Fruit fly (Drosophila melanogaster) whole organism, embryonic: Measurements from ENCODE around the gene CG15208.

Source experiments
- Antp ChIP-seq: fragments of 200-800 bp; sonication (Bioruptor generic); optimal IDR thresholded peaks from 3 replicates; lab custom pipeline; 2016; ENCODE audit warnings: missing biosample characterization, missing genetic modification characterization
- Atf6 ChIP-seq: fragments of 200-800 bp; sonication (Bioruptor generic); IDR thresholded peaks from 2 replicates; pipeline ENCODE4 v1.3.6; 2022; ENCODE audit warnings: missing biosample characterization, missing genetic modification characterization
- CG10366 ChIP-seq: fragments of 200-800 bp; sonication (Bioruptor generic); IDR thresholded peaks from 2 replicates; pipeline ENCODE4 v1.3.6; 2022; ENCODE audit warnings: missing biosample characterization, missing genetic modification characterization
- CG10431 ChIP-seq: fragments of 200-800 bp; sonication (Bioruptor generic); optimal IDR thresholded peaks from 3 replicates; lab custom pipeline; 2018; ENCODE audit warnings: missing biosample characterization, mild to moderate bottlenecking, missing genetic modification characterization
- CG11695 ChIP-seq: fragments of 200-800 bp; sonication (Bioruptor generic); IDR thresholded peaks from 3 replicates; pipeline ENCODE4 v1.3.6; 2022; ENCODE audit warnings: missing biosample characterization, missing genetic modification characterization
- CG12769 ChIP-seq: fragments of 200-800 bp; sonication (Bioruptor generic); optimal IDR thresholded peaks from 2 replicates; lab custom pipeline; 2019; ENCODE audit warnings: missing biosample characterization, mild to moderate bottlenecking, missing genetic modification characterization, moderate library complexity
- CG13287 ChIP-seq: fragments of 200-800 bp; sonication (Bioruptor generic); IDR thresholded peaks from 2 replicates; pipeline ENCODE4 v1.3.6; 2022; ENCODE audit warnings: missing biosample characterization, missing genetic modification characterization; ENCODE audit not compliant: partially characterized antibody
- CG13424 ChIP-seq: fragments of 200-800 bp; sonication (Bioruptor generic); optimal IDR thresholded peaks from 2 replicates; lab custom pipeline; 2019; ENCODE audit warnings: missing biosample characterization, mild to moderate bottlenecking, missing genetic modification characterization, moderate library complexity
- CG14050 ChIP-seq: fragments of 200-800 bp; sonication (Bioruptor generic); IDR thresholded peaks from 3 replicates; pipeline ENCODE4 v1.3.6; 2022; ENCODE audit warnings: missing biosample characterization, missing genetic modification characterization
- CG1603 ChIP-seq: fragments of 200-800 bp; sonication (Bioruptor generic); optimal IDR thresholded peaks from 2 replicates; lab custom pipeline; 2019; ENCODE audit warnings: missing biosample characterization, mild to moderate bottlenecking, missing genetic modification characterization, moderate library complexity
- CG18476 ChIP-seq: fragments of 200-800 bp; sonication (Bioruptor generic); optimal IDR thresholded peaks from 2 replicates; lab custom pipeline; 2016; ENCODE audit warnings: missing biosample characterization, mild to moderate bottlenecking, missing genetic modification characterization
- CG30020 ChIP-seq: fragments of 200-800 bp; optimal IDR thresholded peaks from 2 replicates; lab custom pipeline; 2019; ENCODE audit warnings: missing biosample characterization, mild to moderate bottlenecking, missing genetic modification characterization, moderate library complexity
- CG31224 ChIP-seq: fragments of 200-800 bp; sonication (Bioruptor generic); IDR thresholded peaks from 2 replicates; pipeline ENCODE4 v1.3.6; 2022; ENCODE audit warnings: missing biosample characterization, missing genetic modification characterization
- CG31441 ChIP-seq: fragments of 200-800 bp; sonication (Bioruptor generic); IDR thresholded peaks from 2 replicates; pipeline ENCODE4 v1.3.6; 2022; ENCODE audit warnings: missing biosample characterization, missing genetic modification characterization
- CG3281 ChIP-seq: fragments of 200-800 bp; sonication (Bioruptor generic); optimal IDR thresholded peaks from 3 replicates; lab custom pipeline; 2017; ENCODE audit warnings: missing biosample characterization, mild to moderate bottlenecking, missing genetic modification characterization
- CG34224 ChIP-seq: fragments of 200-800 bp; sonication (Bioruptor generic); IDR thresholded peaks from 3 replicates; pipeline ENCODE4 v1.3.6; 2022; ENCODE audit warnings: missing biosample characterization, missing genetic modification characterization; ENCODE audit not compliant: partially characterized antibody
- CG6654 ChIP-seq: fragments of 200-800 bp; sonication (Bioruptor generic); optimal IDR thresholded peaks from 2 replicates; lab custom pipeline; 2017; ENCODE audit warnings: missing biosample characterization, mild to moderate bottlenecking, missing genetic modification characterization
- CG6689 ChIP-seq: fragments of 200-800 bp; sonication (Bioruptor generic); IDR thresholded peaks from 2 replicates; pipeline ENCODE4 v1.3.6; 2022; ENCODE audit warnings: missing biosample characterization, missing genetic modification characterization
- CG7556 ChIP-seq: fragments of 200-800 bp; sonication (Bioruptor generic); optimal IDR thresholded peaks from 2 replicates; lab custom pipeline; 2017; ENCODE audit warnings: missing biosample characterization, mild to moderate bottlenecking, missing genetic modification characterization
- CG8089 ChIP-seq: fragments of 200-800 bp; sonication (Bioruptor generic); optimal IDR thresholded peaks from 3 replicates; lab custom pipeline; 2016; ENCODE audit warnings: missing biosample characterization, missing genetic modification characterization
- CkIIα-i1 ChIP-seq: fragments of 200-800 bp; sonication (Bioruptor generic); IDR thresholded peaks from 2 replicates; pipeline ENCODE4 v1.3.6; 2022; ENCODE audit warnings: missing biosample characterization, missing genetic modification characterization
- Dfd ChIP-seq, 2 experiments: fragments of >200 bp; optimal IDR thresholded peaks; 2 replicates each; lab custom pipeline; 2017; ENCODE audit warnings: missing biosample characterization in 2 of 2, missing genetic modification characterization in 2 of 2
- Hsf ChIP-seq: fragments of 200-800 bp; sonication (Bioruptor generic); optimal IDR thresholded peaks from 3 replicates; lab custom pipeline; 2016; ENCODE audit warnings: missing biosample characterization, missing genetic modification characterization
- Med ChIP-seq: fragments of 200-800 bp; sonication (Bioruptor generic); peaks from one replicate; lab custom pipeline; 2016; ENCODE audit warnings: missing biosample characterization, missing genetic modification characterization, mild to moderate bottlenecking, inconsistent platforms, moderate library complexity
- Nf-YC ChIP-seq: fragments of 200-800 bp; optimal IDR thresholded peaks from 3 replicates; lab custom pipeline; 2019; ENCODE audit warnings: missing biosample characterization, mild to moderate bottlenecking, missing genetic modification characterization, moderate library complexity
- Oli ChIP-seq: fragments of 200-800 bp; sonication (Bioruptor generic); optimal IDR thresholded peaks from 2 replicates; lab custom pipeline; 2018; ENCODE audit warnings: missing biosample characterization, mild to moderate bottlenecking, missing genetic modification characterization, moderate library complexity
- Rfx ChIP-seq: fragments of 200-800 bp; sonication (Bioruptor generic); IDR thresholded peaks from 2 replicates; pipeline ENCODE4 v1.3.6; 2022; ENCODE audit warnings: missing biosample characterization, missing genetic modification characterization
- Xrp1 ChIP-seq: fragments of 200-800 bp; sonication (Bioruptor generic); IDR thresholded peaks from 2 replicates; pipeline ENCODE4 v1.3.6; 2022; ENCODE audit warnings: missing biosample characterization, missing genetic modification characterization
- ase ChIP-seq: fragments of 200-800 bp; sonication (Bioruptor generic); IDR thresholded peaks from 3 replicates; pipeline ENCODE4 v1.3.6; 2022; ENCODE audit warnings: missing biosample characterization, missing genetic modification characterization
- az2 ChIP-seq: fragments of 200-800 bp; sonication (Bioruptor generic); optimal IDR thresholded peaks from 3 replicates; lab custom pipeline; 2016; ENCODE audit warnings: missing biosample characterization, missing genetic modification characterization
- br ChIP-seq: fragments of >200 bp; optimal IDR thresholded peaks from 2 replicates; lab custom pipeline; 2017
- chn ChIP-seq: fragments of 200-800 bp; sonication (Bioruptor generic); optimal IDR thresholded peaks from 2 replicates; lab custom pipeline; 2016; ENCODE audit warnings: missing biosample characterization, missing genetic modification characterization
- dm ChIP-seq: fragments of 200-800 bp; sonication (Bioruptor generic); optimal IDR thresholded peaks from 3 replicates; lab custom pipeline; 2016; ENCODE audit warnings: missing biosample characterization, missing genetic modification characterization
- ems ChIP-seq: fragments of 200-800 bp; sonication (Bioruptor generic); optimal IDR thresholded peaks from 3 replicates; lab custom pipeline; 2016; ENCODE audit warnings: missing biosample characterization, missing genetic modification characterization
- fru ChIP-seq: fragments of >200 bp; optimal IDR thresholded peaks from 2 replicates; lab custom pipeline; 2017
- gem ChIP-seq: fragments of 200-800 bp; sonication (Bioruptor generic); optimal IDR thresholded peaks from 2 replicates; lab custom pipeline; 2019; ENCODE audit warnings: missing biosample characterization, mild to moderate bottlenecking, missing genetic modification characterization, moderate library complexity
- hth ChIP-seq: fragments of >200 bp; optimal IDR thresholded peaks from 2 replicates; lab custom pipeline; 2017; ENCODE audit warnings: inconsistent platforms
- jumu ChIP-seq: fragments of 200-800 bp; sonication (Bioruptor generic); optimal IDR thresholded peaks from 3 replicates; lab custom pipeline; 2016; ENCODE audit warnings: missing biosample characterization, missing genetic modification characterization
- kay ChIP-seq: fragments of 200-800 bp; sonication (Bioruptor generic); optimal IDR thresholded peaks from 2 replicates; lab custom pipeline; 2016; ENCODE audit warnings: missing biosample characterization, missing genetic modification characterization
- knrl ChIP-seq: fragments of 200-800 bp; sonication (Bioruptor generic); IDR thresholded peaks from 3 replicates; pipeline ENCODE4 v1.3.6; 2022; ENCODE audit warnings: missing biosample characterization, missing genetic modification characterization; ENCODE audit not compliant: partially characterized antibody
- lbe ChIP-seq: fragments of 200-800 bp; sonication (Bioruptor generic); optimal IDR thresholded peaks from 2 replicates; lab custom pipeline; 2016; ENCODE audit warnings: missing biosample characterization, mild to moderate bottlenecking, missing genetic modification characterization
- peb ChIP-seq: fragments of 200-800 bp; sonication (Bioruptor generic); IDR thresholded peaks from 2 replicates; pipeline ENCODE4 v1.3.6; 2022; ENCODE audit warnings: missing biosample characterization, missing genetic modification characterization
- pum ChIP-seq: fragments of 200-800 bp; sonication (Bioruptor generic); optimal IDR thresholded peaks from 2 replicates; lab custom pipeline; 2016; ENCODE audit warnings: missing biosample characterization, missing genetic modification characterization
- scrt ChIP-seq: fragments of 200-800 bp; sonication (Bioruptor generic); optimal IDR thresholded peaks from 2 replicates; lab custom pipeline; 2018; ENCODE audit warnings: missing biosample characterization, mild to moderate bottlenecking, missing genetic modification characterization, moderate library complexity
- sqz ChIP-seq: fragments of 200-800 bp; sonication (Bioruptor generic); optimal IDR thresholded peaks from 3 replicates; lab custom pipeline; 2018; ENCODE audit warnings: missing biosample characterization, mild to moderate bottlenecking, missing genetic modification characterization
- stwl ChIP-seq: fragments of 200-800 bp; sonication (Bioruptor generic); optimal IDR thresholded peaks from 3 replicates; lab custom pipeline; 2018; ENCODE audit warnings: missing biosample characterization, mild to moderate bottlenecking, missing genetic modification characterization, moderate library complexity
- tgo ChIP-seq: fragments of 200-800 bp; sonication (Bioruptor generic); IDR thresholded peaks from 3 replicates; pipeline ENCODE4 v1.3.6; 2022; ENCODE audit warnings: missing biosample characterization, missing genetic modification characterization
- tll ChIP-seq, 2 experiments: fragments of 200-800 bp in 1 of 2; fragments of >200 bp in 1 of 2; sonication (Bioruptor generic) in 1 of 2; optimal IDR thresholded peaks; 2 replicates each; lab custom pipeline; 2017 to 2019; ENCODE audit warnings: missing biosample characterization in 2 of 2, missing genetic modification characterization in 2 of 2, mild to moderate bottlenecking in 1 of 2, moderate library complexity in 1 of 2
- tna ChIP-seq: fragments of 200-800 bp; sonication (Bioruptor generic); IDR thresholded peaks from 2 replicates; pipeline ENCODE4 v1.3.6; 2022; ENCODE audit warnings: missing biosample characterization, missing genetic modification characterization; ENCODE audit not compliant: partially characterized antibody
- tup ChIP-seq: fragments of 200-800 bp; sonication (Bioruptor generic); optimal IDR thresholded peaks from 2 replicates; lab custom pipeline; 2016; ENCODE audit warnings: missing biosample characterization, mild to moderate bottlenecking, missing genetic modification characterization, moderate library complexity
- vvl ChIP-seq: fragments of 200-800 bp; sonication (Bioruptor generic); IDR thresholded peaks from 2 replicates; pipeline ENCODE4 v1.3.6; 2022; ENCODE audit warnings: missing biosample characterization, missing genetic modification characterization
- zen2 ChIP-seq: fragments of 200-800 bp; sonication (Bioruptor generic); IDR thresholded peaks from 3 replicates; pipeline ENCODE4 v1.3.6; 2022; ENCODE audit warnings: missing biosample characterization, missing genetic modification characterization; ENCODE audit not compliant: partially characterized antibody

Gene CG15208

DNA sequence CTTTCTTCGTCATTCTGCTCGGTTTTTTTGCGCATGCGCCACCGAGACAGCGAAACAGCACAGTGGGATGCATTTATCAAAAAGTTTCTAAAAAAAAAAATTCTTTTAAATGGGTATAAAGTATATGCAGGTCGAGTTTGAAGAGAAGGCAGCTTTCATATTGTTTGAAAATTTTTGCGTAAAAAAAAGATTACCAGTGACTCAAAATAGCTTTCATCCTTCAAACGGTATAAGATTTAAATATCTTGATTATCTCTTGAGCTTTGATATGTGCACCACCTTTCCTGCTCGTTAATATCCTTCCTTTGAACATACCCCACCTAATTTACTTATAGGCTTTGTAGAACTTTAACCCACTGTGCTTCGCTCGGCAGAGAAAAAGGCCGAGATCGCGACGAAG, 5.3 kb downstream of the CG15208 start (continued):
- TF ChIP-seq CG1603 (tag; lab: Kevin White, UChicago), result peak; percentile 27
- TF ChIP-seq Hsf (GFP tag; lab: Kevin White, UChicago), result peak; percentile 74
- no peak for TF ChIP-seq tll (GFP tag; optimal IDR thresholded peaks at IDR 0.05; lab: Kevin White, UChicago)
- peak; percentile 39; the same call in 1 of the 2 replicates for TF ChIP-seq Atf6 (GFP tag; lab: Robert Waterston, UW)
- peak; percentile 44 for TF ChIP-seq CG6689 (GFP tag; lab: Robert Waterston, UW)
- TF ChIP-seq stwl (tag; lab: Kevin White, UChicago), result no peak
- 0 out of 2 replicates have a peak, but pooled peaks have one; percentile 35 for TF ChIP-seq peb (GFP tag; lab: Robert Waterston, UW)
- no peak for TF ChIP-seq hth (lab: Kevin White, UChicago)
- TF ChIP-seq Xrp1 (GFP tag; lab: Robert Waterston, UW), result peak; percentile 64
- no peak for TF ChIP-seq CG34224
- peak; percentile 72 for TF ChIP-seq CG13424 (tag; lab: Kevin White, UChicago)
- TF ChIP-seq fru (lab: Kevin White, UChicago), result no peak
- peak; percentile 66 for TF ChIP-seq CG11695 (GFP tag; lab: Robert Waterston, UW)
- TF ChIP-seq lbe, result no peak
- peak; percentile 6 for TF ChIP-seq scrt
- peak; percentile 52 for TF ChIP-seq kay (GFP tag; lab: Kevin White, UChicago)
- peak; percentile 71 for TF ChIP-seq vvl
- TF ChIP-seq jumu (GFP tag; lab: Kevin White, UChicago), result peak; percentile 62
- peak; percentile 83 for TF ChIP-seq gem (tag; lab: Kevin White, UChicago)
- TF ChIP-seq CG12769 (tag; lab: Kevin White, UChicago), result no peak
- TF ChIP-seq dm (GFP tag; lab: Kevin White, UChicago), result no peak
- TF ChIP-seq CG31224 (GFP tag; lab: Robert Waterston, UW), result no peak
- TF ChIP-seq CG14050, result no peak; the same call in 2 of the 3 replicates
- peak; percentile 56 for TF ChIP-seq CG8089 (GFP tag; lab: Kevin White, UChicago)
- peak; percentile 53 for TF ChIP-seq ems (GFP tag; lab: Kevin White, UChicago)
- TF ChIP-seq CG10366 (GFP tag; lab: Robert Waterston, UW), result peak; percentile 27; the same call in 1 of the 2 replicates
- peak; percentile 31 for TF ChIP-seq Antp (GFP tag; lab: Kevin White, UChicago)
- TF ChIP-seq CG10431 (GFP tag; lab: Kevin White, UChicago), result no peak
- TF ChIP-seq az2 (GFP tag; lab: Kevin White, UChicago), result peak; percentile 64
- peak; percentile 85 for TF ChIP-seq Med
- TF ChIP-seq CkIIα-i1 (GFP tag; lab: Robert Waterston, UW), result no peak
- peak; percentile 44 for TF ChIP-seq pum
- TF ChIP-seq knrl (GFP tag; lab: Robert Waterston, UW), result no peak
- peak; percentile 34 for TF ChIP-seq CG6654 (GFP tag; lab: Kevin White, UChicago)
- peak; percentile 80 for TF ChIP-seq Oli (tag; lab: Kevin White, UChicago)
- TF ChIP-seq Dfd (GFP tag; optimal IDR thresholded peaks at IDR 0.05; lab: Kevin White, UChicago), result no peak
- TF ChIP-seq tup (GFP tag; lab: Kevin White, UChicago), result no peak
- TF ChIP-seq sqz, result peak; percentile 52
- TF ChIP-seq CG31441 (GFP tag; lab: Robert Waterston, UW), result peak; percentile 81
- 0 out of 2 replicates have a peak, but pooled peaks have one; percentile 21 for TF ChIP-seq Rfx (GFP tag; lab: Robert Waterston, UW)
- peak; percentile 79 for TF ChIP-seq CG7556 (GFP tag; lab: Kevin White, UChicago)
- peak; percentile 61 for TF ChIP-seq tgo (GFP tag; lab: Robert Waterston, UW)
- TF ChIP-seq br (lab: Kevin White, UChicago), result no peak
- no peak for TF ChIP-seq ase (GFP tag; lab: Robert Waterston, UW)
- peak; percentile 38 for TF ChIP-seq CG3281 (GFP tag; lab: Kevin White, UChicago)
- TF ChIP-seq Nf-YC (tag; lab: Kevin White, UChicago), result peak; percentile 22
- no peak for TF ChIP-seq zen2
- no peak for TF ChIP-seq CG30020
- peak; percentile 51 for TF ChIP-seq CG18476 (GFP tag; lab: Kevin White, UChicago)
- peak; percentile 57 for TF ChIP-seq chn (GFP tag; lab: Kevin White, UChicago)
- TF ChIP-seq CG13287 (GFP tag; lab: Robert Waterston, UW), result no peak
- TF ChIP-seq tna, result no peak
